Worm (Caenorhabditis elegans) whole organism, L4/young adult: ENCODE results near the gene Y43F8C.13.
"Not testable (repeated sequence)": the region's sequence is repeated elsewhere in the genome, so short reads cannot be mapped to it uniquely, and the experiment has no call there.

ENCODE experiments used
- W03F9.2 ChIP-seq: fragments of 150-350 bp; optimal IDR thresholded peaks from 2 replicates; lab custom pipeline; 2014; ENCODE audit warnings: missing biosample characterization, missing genetic modification characterization
- dao-5 ChIP-seq: sonication (generic microtip); optimal IDR thresholded peaks from 2 replicates; lab custom pipeline; 2016; ENCODE audit warnings: missing genotype, missing genetic modification characterization, moderate library complexity, missing compliant biosample characterization
- him-1 ChIP-seq: sonication (generic microtip); optimal IDR thresholded peaks from 2 replicates; lab custom pipeline; 2016; ENCODE audit warnings: missing genotype, missing genetic modification reagents, missing genetic modification characterization, missing compliant biosample characterization

The Y43F8C.13 gene

DNA sequence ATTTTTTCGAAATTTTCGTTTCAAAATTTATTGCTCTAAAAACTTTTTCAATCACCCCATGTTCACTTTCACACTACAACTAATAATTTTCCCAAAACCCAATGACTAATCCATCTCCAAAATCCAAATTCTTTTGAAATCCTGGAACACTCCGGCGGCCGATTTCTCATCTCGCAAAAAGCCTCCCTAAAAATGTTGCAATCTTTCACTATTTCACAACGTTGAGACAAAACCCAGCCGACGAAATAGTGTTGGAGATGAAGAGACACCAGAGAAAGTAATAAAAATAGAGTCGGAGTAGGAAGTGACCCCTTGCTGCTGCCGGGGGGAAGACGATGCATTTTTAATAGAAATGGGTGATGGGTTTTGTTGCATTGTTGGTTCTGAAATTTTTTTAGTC, 27.4 kb upstream of the Y43F8C.13 start:
- no peak for TF ChIP-seq him-1 (tag; lab: Kevin White, UChicago)
- TF ChIP-seq W03F9.2 = no peak
- no peak for TF ChIP-seq dao-5 (tag; lab: Kevin White, UChicago)

DNA sequence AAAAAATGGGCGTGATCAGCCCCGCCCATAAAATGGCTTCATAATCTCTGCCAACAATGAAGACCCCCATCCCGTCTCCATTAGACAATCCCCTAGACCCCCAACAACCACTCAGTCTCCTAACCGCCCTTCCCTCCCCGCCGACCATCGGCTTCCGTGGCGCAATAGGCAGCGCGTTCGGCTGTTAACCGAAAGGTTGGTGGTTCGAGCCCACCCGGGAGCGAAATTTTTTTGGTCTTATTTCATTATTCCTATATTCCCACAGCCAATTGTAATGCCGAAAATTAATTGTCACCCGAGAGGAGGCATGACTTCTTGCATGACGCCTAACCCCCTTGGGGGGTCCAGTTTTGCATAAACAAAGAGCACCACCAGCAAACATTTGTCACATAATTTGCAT, 25.7 kb upstream of the Y43F8C.13 start:
- no peak for TF ChIP-seq him-1 (tag; lab: Kevin White, UChicago)
- TF ChIP-seq W03F9.2 = no peak
- TF ChIP-seq dao-5 (tag; lab: Kevin White, UChicago) = no peak

DNA sequence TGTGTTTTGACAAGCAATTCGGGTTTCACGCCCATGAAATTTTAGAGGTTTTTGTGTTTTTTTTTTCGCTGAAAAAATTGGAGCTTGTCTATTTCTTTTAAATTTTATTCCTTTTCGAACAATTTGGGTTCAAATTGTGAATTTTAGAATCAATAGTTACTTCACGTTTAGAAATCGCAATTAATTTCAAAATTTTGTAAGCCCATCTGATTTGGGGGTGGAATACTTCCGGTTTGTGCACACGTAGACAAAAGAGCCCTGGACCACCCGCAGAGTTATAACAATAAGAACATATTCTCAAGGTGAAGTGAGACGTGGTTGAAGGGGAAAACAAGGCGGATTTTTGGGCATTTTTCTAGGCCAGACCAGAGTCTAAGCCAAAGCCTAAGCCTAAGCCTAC, 22.1 kb upstream of the Y43F8C.13 start, which contains the start of gene Y116F11A.6:
TSS of gene Y116F11A.6 (plus strand) at position 301 of the 400 bp plus-strand sequence.
- TF ChIP-seq dao-5 (tag; lab: Kevin White, UChicago) = no peak
- no peak for TF ChIP-seq him-1 (tag; lab: Kevin White, UChicago)
- no peak for TF ChIP-seq W03F9.2

DNA sequence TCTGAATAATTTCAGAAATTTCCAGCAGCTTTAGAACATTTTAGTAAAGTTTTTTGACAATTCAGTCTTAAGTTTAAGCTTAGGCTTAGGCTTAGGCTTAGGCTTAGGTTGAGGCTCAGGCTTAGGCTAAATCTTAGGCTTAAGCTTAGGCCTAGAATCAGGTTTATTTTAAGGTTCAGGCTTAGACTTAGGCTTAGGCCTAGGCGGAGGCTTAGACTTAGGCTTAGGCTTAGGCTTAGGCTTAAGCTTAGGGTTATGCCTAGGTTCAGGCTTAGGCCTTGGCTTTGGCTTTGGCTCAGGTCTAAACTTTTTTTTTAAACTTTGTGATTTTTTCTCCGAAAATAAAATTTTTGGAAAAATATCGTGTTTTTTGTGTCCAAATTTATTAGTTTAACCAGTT, 21.5 kb upstream of the Y43F8C.13 start:
- TF ChIP-seq him-1 (tag; lab: Kevin White, UChicago) (no peak), dao-5 (tag; lab: Kevin White, UChicago) (no peak), W03F9.2 (no peak)

DNA sequence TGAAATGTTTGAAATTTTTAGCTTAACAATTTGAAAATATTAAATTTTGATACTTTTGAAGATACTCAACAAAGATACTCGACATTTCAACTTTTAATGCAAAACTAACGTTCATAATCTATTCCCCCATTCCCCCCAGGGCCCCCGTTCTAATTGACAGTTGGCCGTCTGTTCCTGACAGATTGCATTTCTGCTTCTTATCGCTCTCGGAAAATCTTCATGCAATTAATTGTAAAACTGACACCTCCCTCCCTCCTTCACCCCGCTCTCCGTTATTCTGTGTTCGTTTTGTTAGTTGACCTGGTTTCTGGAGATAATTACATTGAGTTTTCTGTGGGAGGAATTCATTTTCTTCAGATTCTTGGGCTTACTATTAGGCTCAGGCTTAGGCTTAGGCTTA, 20.7 kb upstream of the Y43F8C.13 start:
- TF ChIP-seq W03F9.2 (no peak), him-1 (tag; lab: Kevin White, UChicago) (no peak), dao-5 (tag; lab: Kevin White, UChicago) (no peak)

DNA sequence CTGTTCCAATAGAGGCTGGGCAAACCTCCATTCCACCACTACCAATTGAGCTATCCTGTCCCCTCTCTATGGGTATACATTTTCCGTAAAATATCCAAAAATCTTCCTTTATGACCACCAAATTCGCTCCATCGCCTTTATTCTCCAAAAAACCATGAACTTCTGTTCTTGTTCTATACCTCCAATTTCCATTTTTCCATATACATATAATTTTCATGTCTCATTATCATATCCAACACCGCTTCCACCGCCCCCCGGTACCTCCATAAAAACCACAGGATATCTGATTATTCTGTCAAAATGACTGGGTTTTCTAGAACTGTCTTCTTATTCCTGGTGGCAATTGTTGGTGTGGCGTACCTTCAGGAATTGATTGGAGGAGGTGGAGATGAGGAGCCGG, 18.6 kb upstream of the Y43F8C.13 start, which contains the start of gene Y43F8C.17:
TSS of gene Y43F8C.17 (plus strand) at position 301 of the 400 bp plus-strand sequence.
- TF ChIP-seq W03F9.2 (no peak), dao-5 (tag; lab: Kevin White, UChicago) (no peak), him-1 (tag; lab: Kevin White, UChicago) (no peak)

DNA sequence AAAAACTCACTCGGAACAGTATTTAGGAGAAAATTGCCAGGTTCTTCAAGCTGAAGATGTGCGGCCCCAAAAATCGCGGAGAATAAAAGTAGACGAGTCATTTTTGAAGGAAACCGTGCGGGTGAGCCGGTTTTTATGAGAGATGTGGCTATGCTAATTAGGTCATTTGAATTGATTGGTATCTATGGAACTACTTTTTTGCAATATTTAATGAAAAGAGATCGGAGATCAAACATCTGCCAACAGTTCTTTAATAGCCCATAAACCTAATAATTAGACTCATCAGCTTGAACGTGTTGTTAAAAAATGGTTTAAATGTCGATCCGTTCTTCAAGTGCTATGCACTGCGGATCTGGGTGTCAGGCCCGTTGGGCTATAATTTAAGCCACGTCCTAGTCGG, 18.2 kb upstream of the Y43F8C.13 start, which contains the start of gene Y43F8C.16:
TSS of gene Y43F8C.16 (minus strand) at position 101 of the 400 bp plus-strand sequence.
- no peak for TF ChIP-seq dao-5 (tag; lab: Kevin White, UChicago)
- TF ChIP-seq W03F9.2 = no peak
- no peak for TF ChIP-seq him-1 (tag; lab: Kevin White, UChicago)

DNA sequence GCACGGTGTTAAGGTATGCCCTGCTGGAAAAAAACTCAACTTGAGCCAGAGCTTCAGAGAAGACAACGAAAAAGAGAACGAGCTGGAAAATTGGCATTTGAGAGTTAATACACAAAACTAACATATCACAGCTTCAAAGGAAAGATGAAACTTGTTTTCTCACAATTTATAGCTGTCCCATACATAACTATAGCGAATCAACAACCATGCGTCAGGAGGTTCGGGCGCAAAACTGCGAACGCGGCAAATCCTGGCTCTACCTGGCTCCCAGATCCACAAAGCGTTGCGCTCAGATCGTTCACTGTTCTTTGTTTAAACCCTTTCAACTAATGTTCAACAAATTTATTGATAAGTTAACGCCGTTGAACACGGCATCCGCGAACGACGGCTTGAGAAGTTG, 14.4 kb upstream of the Y43F8C.13 start, which contains the start of gene Y43F8C.23:
TSS of gene Y43F8C.23 (minus strand) at position 101 of the 400 bp plus-strand sequence.
- TF ChIP-seq W03F9.2; him-1 (tag; lab: Kevin White, UChicago); dao-5 (tag; lab: Kevin White, UChicago): not testable (repeated sequence)

DNA sequence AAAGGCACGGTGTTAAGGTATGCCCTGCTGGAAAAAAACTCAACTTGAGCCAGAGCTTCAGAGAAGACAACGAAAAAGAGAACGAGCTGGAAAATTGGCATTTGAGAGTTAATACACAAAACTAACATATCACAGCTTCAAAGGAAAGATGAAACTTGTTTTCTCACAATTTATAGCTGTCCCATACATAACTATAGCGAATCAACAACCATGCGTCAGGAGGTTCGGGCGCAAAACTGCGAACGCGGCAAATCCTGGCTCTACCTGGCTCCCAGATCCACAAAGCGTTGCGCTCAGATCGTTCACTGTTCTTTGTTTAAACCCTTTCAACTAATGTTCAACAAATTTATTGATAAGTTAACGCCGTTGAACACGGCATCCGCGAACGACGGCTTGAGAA, 13.3 kb upstream of the Y43F8C.13 start, which contains the start of gene Y43F8C.15:
TSS of gene Y43F8C.15 (minus strand) at position 101 of the 400 bp plus-strand sequence.
- TF ChIP-seq him-1 (tag; lab: Kevin White, UChicago); W03F9.2; dao-5 (tag; lab: Kevin White, UChicago): not testable (repeated sequence)

DNA sequence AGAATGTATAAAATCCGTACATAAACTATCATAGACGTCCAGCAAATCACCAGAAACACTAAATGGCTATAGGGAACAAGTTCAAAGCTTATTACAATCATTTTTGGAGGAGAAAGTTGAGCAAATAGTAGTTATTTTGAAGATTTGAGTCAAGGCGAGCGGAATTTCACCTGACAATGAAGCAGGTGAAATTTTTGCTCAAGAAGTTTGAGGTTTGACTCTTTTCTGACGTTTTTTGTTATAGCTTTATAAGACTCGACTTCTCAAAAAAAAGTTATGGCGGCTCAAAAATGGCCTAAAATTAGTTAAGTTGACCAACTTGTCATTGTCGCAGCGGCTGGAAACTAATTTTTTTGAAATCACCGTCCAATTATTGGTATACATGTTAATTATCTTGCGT, 11.7 kb upstream of the Y43F8C.13 start, which contains the start of gene srv-3:
TSS of gene srv-3 (minus strand) at position 101 of the 400 bp plus-strand sequence.
- no peak for TF ChIP-seq W03F9.2
- TF ChIP-seq him-1 (tag; lab: Kevin White, UChicago) = no peak
- TF ChIP-seq dao-5 (tag; lab: Kevin White, UChicago) = no peak

DNA sequence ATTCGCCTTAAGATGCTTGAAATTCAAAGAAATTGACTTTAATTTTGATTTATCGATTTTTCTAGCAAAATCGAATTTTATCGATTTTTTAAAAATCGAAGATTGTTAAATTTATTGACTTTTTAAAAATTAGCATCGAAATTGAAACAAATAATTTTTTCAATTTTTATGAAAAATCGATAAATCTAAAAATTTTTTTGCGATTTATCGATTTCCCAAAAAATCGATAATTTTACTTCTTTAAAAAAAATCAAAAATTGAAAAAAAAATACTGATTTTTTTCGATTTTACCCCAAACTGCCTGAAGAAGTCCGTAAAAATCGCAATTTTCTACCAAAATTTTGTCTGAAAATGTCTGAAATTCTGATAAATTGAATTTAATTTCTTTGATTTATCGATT, 5.2 kb downstream of the Y43F8C.13 start:
- TF ChIP-seq W03F9.2 (no peak), dao-5 (tag; lab: Kevin White, UChicago) (no peak), him-1 (tag; lab: Kevin White, UChicago) (no peak)

DNA sequence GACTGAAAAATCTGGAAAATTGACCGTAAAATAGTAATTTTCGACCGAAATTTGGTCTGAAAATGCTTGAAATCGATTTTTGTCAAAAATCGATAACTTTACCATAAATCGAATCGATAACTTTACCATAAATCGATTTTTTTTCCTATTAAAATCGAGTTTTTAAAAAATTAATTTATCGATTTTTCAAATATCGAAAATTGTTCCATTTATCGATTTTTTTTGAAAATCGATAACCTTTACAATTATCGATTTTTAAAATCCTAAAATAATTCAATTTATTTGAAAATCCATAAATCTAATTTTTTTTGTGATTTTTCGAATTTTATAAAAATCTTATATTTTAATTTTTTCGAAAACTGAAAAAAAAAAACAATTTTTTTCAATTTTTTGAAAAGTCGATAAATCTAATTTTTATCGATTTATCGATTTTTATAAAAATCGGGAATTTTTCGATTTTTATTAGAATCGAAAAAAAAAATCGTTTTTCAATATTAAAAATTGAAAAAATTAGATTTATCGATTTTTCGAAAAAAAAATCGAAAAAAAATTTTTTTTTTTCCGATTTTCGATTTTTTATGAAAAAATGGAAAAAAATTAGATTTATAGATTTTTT, 5.8 kb downstream of the Y43F8C.13 start:
- TF ChIP-seq W03F9.2 (no peak), dao-5 (tag; lab: Kevin White, UChicago) (no peak), him-1 (tag; lab: Kevin White, UChicago) (no peak)

DNA sequence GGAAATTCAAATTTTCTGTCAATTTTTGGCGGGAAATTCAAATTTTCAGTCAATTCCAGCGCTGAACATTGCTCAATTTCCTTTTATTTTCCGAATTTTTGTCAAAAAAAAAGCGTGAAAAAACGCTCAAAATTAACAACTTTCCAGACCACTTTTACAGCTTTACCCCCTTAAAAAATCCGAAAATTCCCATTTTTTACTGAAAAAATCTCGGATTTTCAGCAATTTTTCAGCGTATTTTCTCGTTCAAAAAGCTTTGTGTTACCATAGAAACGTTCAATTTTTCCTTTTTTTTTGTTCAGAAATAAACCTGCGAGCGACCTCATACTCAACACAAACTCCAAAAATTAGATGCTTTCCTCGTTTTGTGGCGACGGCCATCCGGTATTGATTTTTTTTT, 22.7 kb downstream of the Y43F8C.13 start, which contains the start of gene mrp-7:
TSS of gene mrp-7 (plus strand) at position 301 of the 400 bp plus-strand sequence.
- TF ChIP-seq W03F9.2 = no peak
- no peak for TF ChIP-seq him-1 (tag; lab: Kevin White, UChicago)
- no peak for TF ChIP-seq dao-5 (tag; lab: Kevin White, UChicago)

DNA sequence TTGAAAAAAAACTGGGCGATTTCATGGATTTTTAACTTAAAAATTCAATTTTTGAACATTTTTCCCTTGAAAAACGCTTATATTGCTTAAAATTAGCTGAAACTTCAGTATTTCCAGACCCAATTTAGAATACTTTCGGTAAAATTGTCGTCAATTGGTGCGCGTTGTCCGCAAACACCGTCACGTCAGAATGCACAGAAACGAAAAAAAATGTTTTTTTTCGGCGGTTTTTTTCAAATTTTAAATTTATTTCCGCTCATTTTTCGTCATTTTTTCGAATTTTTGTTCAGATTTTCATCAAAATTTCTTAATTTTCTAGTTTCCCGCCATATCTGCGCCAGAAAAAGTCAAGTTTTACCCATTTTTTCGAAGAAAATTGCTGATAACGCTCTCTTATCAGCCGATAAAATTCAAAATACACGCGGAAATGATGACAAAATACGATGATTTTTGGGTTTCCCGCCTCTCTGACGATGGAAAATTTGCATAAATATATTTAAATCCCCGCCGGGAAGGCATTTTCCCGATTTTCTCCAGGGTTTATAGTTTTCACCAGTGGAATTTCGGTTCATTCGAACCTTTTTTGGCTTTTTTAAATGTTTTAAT, 23.8 kb downstream of the Y43F8C.13 start:
- no peak for TF ChIP-seq dao-5 (tag; lab: Kevin White, UChicago)
